Fruit fly (Drosophila melanogaster): ENCODE measurements around the gene D19B.

D19B gene

DNA sequence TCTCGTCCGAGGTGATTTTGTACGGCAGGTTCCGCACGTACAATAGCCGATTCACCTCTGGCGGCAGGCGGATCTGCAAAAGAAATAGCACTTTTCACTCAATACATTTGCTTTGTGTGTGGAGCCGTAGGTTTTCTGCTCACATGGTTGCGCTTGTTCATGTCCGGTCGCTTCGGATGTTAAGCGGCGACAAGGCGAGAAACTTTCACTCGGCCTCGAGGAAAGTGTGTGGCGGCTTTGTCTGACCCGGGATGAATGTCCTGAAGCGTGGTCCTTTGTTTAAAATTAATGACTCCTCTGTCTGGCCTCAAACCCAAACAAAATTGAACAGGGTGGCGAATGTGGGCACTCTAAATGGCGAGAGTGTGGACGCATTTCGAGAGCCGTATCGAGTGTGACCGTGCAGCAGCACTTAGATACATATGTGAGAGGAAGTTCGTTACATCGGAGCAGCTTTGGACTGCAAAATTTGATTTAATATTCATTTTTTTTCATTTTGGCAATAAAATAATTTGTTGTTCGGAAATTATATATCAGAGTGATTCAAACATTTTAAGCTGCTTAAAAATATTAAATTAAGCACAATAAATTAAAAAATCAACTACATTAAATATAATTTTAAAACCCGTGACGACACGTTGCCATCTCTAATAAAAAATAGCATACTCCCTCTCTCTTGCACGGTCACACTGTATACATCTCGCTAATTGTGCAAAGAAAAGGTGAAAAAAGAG lies 8.3 kb upstream of the D19B start, which contains the start of the genes Sf3b6 and Tnpo (continued):
- TF ChIP-seq CG17385 (GFP tag; optimal IDR thresholded peaks at IDR 0.05) (no peak), hb (GFP tag; IDR thresholded peaks at IDR 0.05; ENCODE audit: partially characterized antibody) (no peak), CG9797 (GFP tag; optimal IDR thresholded peaks at IDR 0.05) (peak; percentile 99), CG8290 (GFP tag; optimal IDR thresholded peaks at IDR 0.05) (peak; percentile 79), CG8290 (tag; optimal IDR thresholded peaks at IDR 0.05) (peak in 1 of 2 experiments; percentile 66), CG15601 (tag; optimal IDR thresholded peaks at IDR 0.05) (no peak), CG13424 (tag; optimal IDR thresholded peaks at IDR 0.05) (peak; percentile 90), zen (tag; optimal IDR thresholded peaks at IDR 0.05) (peak; percentile 83), dmrt11E (tag; optimal IDR thresholded peaks at IDR 0.05) (peak; percentile 86), hkb (optimal IDR thresholded peaks at IDR 0.05) (no peak), hkb (GFP tag; IDR thresholded peaks at IDR 0.05) (peak; percentile 72), D (optimal IDR thresholded peaks at IDR 0.05) (no peak), D (GFP tag; optimal IDR thresholded peaks at IDR 0.05) (peak; percentile 68), hth (optimal IDR thresholded peaks at IDR 0.05) (no peak), CG8478 (optimal IDR thresholded peaks at IDR 0.05) (no peak), twi (tag; optimal IDR thresholded peaks at IDR 0.05) (peak; percentile 83), CG3163 (GFP tag; optimal IDR thresholded peaks at IDR 0.05) (peak; percentile 16), slp2 (GFP tag; optimal IDR thresholded peaks at IDR 0.05) (peak; percentile 31), CG34422 (GFP tag; IDR thresholded peaks at IDR 0.05) (peak; percentile 85), CG6689 (GFP tag; IDR thresholded peaks at IDR 0.05) (peak; percentile 91), Rfx (GFP tag; IDR thresholded peaks at IDR 0.05) (peak; percentile 88), knrl (GFP tag; IDR thresholded peaks at IDR 0.05; ENCODE audit: partially characterized antibody) (peak; percentile 76), chinmo (GFP tag; IDR thresholded peaks at IDR 0.05; ENCODE audit: partially characterized antibody) (no peak), Ets97D (GFP tag; optimal IDR thresholded peaks at IDR 0.05) (peak; percentile 78), sima (GFP tag; optimal IDR thresholded peaks at IDR 0.05) (no peak), Sox102F (GFP tag; optimal IDR thresholded peaks at IDR 0.05) (no peak), lov (optimal IDR thresholded peaks at IDR 0.05) (no peak), lov (GFP tag; IDR thresholded peaks at IDR 0.05) (peak; percentile 56; the same call in 1 of the 3 replicates), MTF-1 (GFP tag; optimal IDR thresholded peaks at IDR 0.05; ENCODE audit: borderline replicate concordance) (no peak), CG3407 (GFP tag; optimal IDR thresholded peaks at IDR 0.05) (no peak), maf-S (GFP tag; optimal IDR thresholded peaks at IDR 0.05) (peak; percentile 46), h (optimal IDR thresholded peaks at IDR 0.05) (no peak), CG1647 (GFP tag; optimal IDR thresholded peaks at IDR 0.05) (peak; percentile 58), cg (GFP tag; optimal IDR thresholded peaks at IDR 0.05) (no peak), disco-r (GFP tag; optimal IDR thresholded peaks at IDR 0.05) (peak; percentile 33), CG15269 (tag; optimal IDR thresholded peaks at IDR 0.05) (no peak), CG4360 (GFP tag; IDR thresholded peaks at IDR 0.05) (no peak), chm (GFP tag; IDR thresholded peaks at IDR 0.05) (peak; percentile 56; the same call in 1 of the 2 replicates), zfh1 (GFP tag; IDR thresholded peaks at IDR 0.05) (peak; percentile 77), CG3838 (GFP tag; optimal IDR thresholded peaks at IDR 0.05) (peak; percentile 31), usp (GFP tag; optimal IDR thresholded peaks at IDR 0.05) (no peak), cad (GFP tag; optimal IDR thresholded peaks at IDR 0.05) (no peak), Lim3 (GFP tag; IDR thresholded peaks at IDR 0.05) (no peak), Hand (GFP tag; optimal IDR thresholded peaks at IDR 0.05) (peak; percentile 2), Ets65A (GFP tag) (peak; percentile 96), sr (GFP tag; IDR thresholded peaks at IDR 0.05) (peak; percentile 8; the same call in 1 of the 3 replicates), CG14441 (GFP tag; IDR thresholded peaks at IDR 0.05) (peak; percentile 82), Oli (tag; optimal IDR thresholded peaks at IDR 0.05) (peak; percentile 81), HLHmδ (GFP tag; optimal IDR thresholded peaks at IDR 0.05) (peak; percentile 16), Hr3 (GFP tag; optimal IDR thresholded peaks at IDR 0.05) (peak; percentile 87), Side (GFP tag; optimal IDR thresholded peaks at IDR 0.05) (no peak), CG31224 (GFP tag; IDR thresholded peaks at IDR 0.05) (peak; percentile 81)

Data from whole organism, embryonic.